Fruit fly (Drosophila melanogaster) whole organism, wandering third instar larva: ENCODE data around the gene lectin-37Db.

Experiments
- CG32264 ChIP-seq: fragments of 200-800 bp; sonication (Bioruptor generic); optimal IDR thresholded peaks from 2 replicates; lab custom pipeline; 2016; ENCODE audit warnings: missing biosample characterization, missing genetic modification characterization
- CG9705 ChIP-seq: fragments of 200-800 bp; sonication (Bioruptor generic); optimal IDR thresholded peaks from 2 replicates; lab custom pipeline; 2018; ENCODE audit warnings: missing biosample characterization, mild to moderate bottlenecking, missing genetic modification characterization
- CrebA ChIP-seq: fragments of 200-800 bp; sonication (Bioruptor generic); optimal IDR thresholded peaks from 2 replicates; lab custom pipeline; 2016; ENCODE audit warnings: missing biosample characterization, mild to moderate bottlenecking, missing genetic modification characterization, borderline replicate concordance
- Dfd ChIP-seq: fragments of >200 bp; optimal IDR thresholded peaks from 2 replicates; lab custom pipeline; 2017; ENCODE audit warnings: missing biosample characterization, missing genetic modification characterization
- Dif ChIP-seq: fragments of 200-275, 200-300 bp; sonication (Bioruptor generic); optimal IDR thresholded peaks from 2 replicates; lab custom pipeline; 2018; ENCODE audit warnings: missing biosample characterization, missing genetic modification characterization; ENCODE audit not compliant: partially characterized antibody
- GATAd ChIP-seq: sonication (Bioruptor generic); optimal IDR thresholded peaks from 2 replicates; lab custom pipeline; 2016; ENCODE audit warnings: missing biosample characterization, missing genetic modification characterization
- HLH106 ChIP-seq: fragments of 200-800 bp; optimal IDR thresholded peaks from 3 replicates; lab custom pipeline; 2019; ENCODE audit warnings: missing biosample characterization, mild to moderate bottlenecking, missing genetic modification characterization, moderate library complexity
- Hnf4 ChIP-seq: fragments of 200-800 bp; sonication (Bioruptor generic); optimal IDR thresholded peaks from 2 replicates; lab custom pipeline; 2016; ENCODE audit warnings: missing biosample characterization, mild to moderate bottlenecking, missing genetic modification characterization
- Hr83 ChIP-seq: fragments of 200-300 bp; sonication (Bioruptor generic); optimal IDR thresholded peaks from 2 replicates; lab custom pipeline; 2016; ENCODE audit warnings: missing biosample characterization, mild to moderate bottlenecking, missing genetic modification characterization, moderate library complexity; ENCODE audit not compliant: poor library complexity, severe bottlenecking
- Jra ChIP-seq: sonication (Bioruptor generic); optimal IDR thresholded peaks from 2 replicates; lab custom pipeline; 2016; ENCODE audit warnings: missing biosample characterization, missing genetic modification characterization
- Mio ChIP-seq: sonication (Bioruptor generic); optimal IDR thresholded peaks from 2 replicates; lab custom pipeline; 2016; ENCODE audit warnings: missing biosample characterization, missing genetic modification characterization
- Myc ChIP-seq: fragments of >200 bp; optimal IDR thresholded peaks from 2 replicates; lab custom pipeline; 2017
- N ChIP-seq: fragments of >200 bp; optimal IDR thresholded peaks from 2 replicates; lab custom pipeline; 2018; ENCODE audit warnings: missing biosample characterization, missing external identifiers, missing genetic modification characterization
- OdsH ChIP-seq: fragments of 200-800 bp; sonication (Bioruptor generic); optimal IDR thresholded peaks from 2 replicates; lab custom pipeline; 2016; ENCODE audit warnings: missing biosample characterization, mild to moderate bottlenecking, missing genetic modification characterization
- Rel ChIP-seq, 2 experiments: fragments of 200-800 bp; sonication (Bioruptor generic) in 1 of 2; optimal IDR thresholded peaks; 2 replicates in 1 of 2; 3 replicates in 1 of 2; lab custom pipeline; 2016 to 2019; ENCODE audit warnings: mild to moderate bottlenecking in 2 of 2, missing biosample characterization in 2 of 2, missing genetic modification characterization in 2 of 2, moderate library complexity in 1 of 2
- Sp1 ChIP-seq: fragments of 200-800 bp; sonication (Bioruptor generic); optimal IDR thresholded peaks from 3 replicates; lab custom pipeline; 2019; ENCODE audit warnings: missing biosample characterization, mild to moderate bottlenecking, missing genetic modification characterization, moderate library complexity
- Vsx2 ChIP-seq: fragments of 200-300, 225-300 bp; sonication (Bioruptor generic); optimal IDR thresholded peaks from 2 replicates; lab custom pipeline; 2018; ENCODE audit warnings: missing biosample characterization, missing genetic modification characterization; ENCODE audit not compliant: partially characterized antibody
- br ChIP-seq: fragments of 200-800 bp; sonication (Bioruptor generic); optimal IDR thresholded peaks from 2 replicates; lab custom pipeline; 2016; ENCODE audit warnings: missing biosample characterization, missing genetic modification characterization
- brk ChIP-seq: fragments of 200-800 bp; sonication (Bioruptor generic); optimal IDR thresholded peaks from 2 replicates; lab custom pipeline; 2016; ENCODE audit warnings: missing biosample characterization, mild to moderate bottlenecking, missing genetic modification characterization
- dl ChIP-seq, 2 experiments: fragments of 175-275, 200-275 bp in 1 of 2; fragments of 200-275 bp in 1 of 2; sonication (Bioruptor generic); optimal IDR thresholded peaks; lab custom pipeline; 2018; ENCODE audit warnings: mild to moderate bottlenecking in 2 of 2, missing biosample characterization in 2 of 2, missing genetic modification characterization in 2 of 2, moderate library complexity in 2 of 2; ENCODE audit not compliant: partially characterized antibody in 2 of 2, insufficient read depth in 1 of 2
- dmrt93B ChIP-seq: fragments of 200-800 bp; sonication (Bioruptor generic); optimal IDR thresholded peaks from 2 replicates; lab custom pipeline; 2018; ENCODE audit warnings: missing biosample characterization, mild to moderate bottlenecking, missing genetic modification characterization
- ey ChIP-seq: fragments of 200-800 bp; sonication (Bioruptor generic); optimal IDR thresholded peaks from 2 replicates; lab custom pipeline; 2016; ENCODE audit warnings: missing biosample characterization, missing genetic modification characterization
- foxo ChIP-seq, 2 experiments: fragments of 200-800 bp; sonication (Bioruptor generic); optimal IDR thresholded peaks; 2 replicates in 1 of 2; 3 replicates in 1 of 2; lab custom pipeline; 2016 to 2017; ENCODE audit warnings: missing biosample characterization in 2 of 2, missing genetic modification characterization in 2 of 2
- fru ChIP-seq: fragments of 200-800 bp; sonication (Bioruptor generic); optimal IDR thresholded peaks from 3 replicates; lab custom pipeline; 2016; ENCODE audit warnings: missing biosample characterization, mild to moderate bottlenecking, missing genetic modification characterization
- h ChIP-seq: fragments of 200-800 bp; sonication (Bioruptor generic); optimal IDR thresholded peaks from 3 replicates; lab custom pipeline; 2016; ENCODE audit warnings: missing biosample characterization, mild to moderate bottlenecking, missing genetic modification characterization
- jim ChIP-seq: fragments of 175-275, 200-325 bp; sonication (Bioruptor generic); optimal IDR thresholded peaks from 2 replicates; lab custom pipeline; 2016; ENCODE audit warnings: missing biosample characterization, mild to moderate bottlenecking, missing genetic modification characterization
- lola ChIP-seq: fragments of >200 bp; optimal IDR thresholded peaks from 2 replicates; lab custom pipeline; 2017; ENCODE audit warnings: missing biosample characterization, missing genetic modification characterization
- pan ChIP-seq: fragments of >200 bp; optimal IDR thresholded peaks from 2 replicates; lab custom pipeline; 2017
- psq ChIP-seq: fragments of 200-800 bp; sonication (Bioruptor generic); optimal IDR thresholded peaks from 3 replicates; lab custom pipeline; 2017; ENCODE audit warnings: missing biosample characterization, mild to moderate bottlenecking, missing genetic modification characterization, moderate library complexity
- rgr ChIP-seq: fragments of 200-800 bp; sonication (Bioruptor generic); optimal IDR thresholded peaks from 3 replicates; lab custom pipeline; 2016; ENCODE audit warnings: missing biosample characterization, mild to moderate bottlenecking, missing genetic modification characterization
- sage ChIP-seq: fragments of 200-800 bp; sonication (Bioruptor generic); optimal IDR thresholded peaks from 2 replicates; lab custom pipeline; 2016; ENCODE audit warnings: missing biosample characterization, mild to moderate bottlenecking, missing genetic modification characterization
- sv ChIP-seq: fragments of 200-800 bp; sonication (Bioruptor generic); optimal IDR thresholded peaks from 3 replicates; lab custom pipeline; 2016; ENCODE audit warnings: missing biosample characterization, missing genetic modification characterization
- tai ChIP-seq: sonication (Bioruptor generic); optimal IDR thresholded peaks from 2 replicates; lab custom pipeline; 2016; ENCODE audit warnings: missing biosample characterization, missing genetic modification characterization
- woc ChIP-seq: sonication (Bioruptor generic); optimal IDR thresholded peaks from 2 replicates; lab custom pipeline; 2016; ENCODE audit warnings: missing biosample characterization, mild to moderate bottlenecking, missing genetic modification characterization

Gene lectin-37Db

dm6 chr2L:19393703-19394210, 25.1 kb upstream of the lectin-37Db start, which contains the start of gene CG31798:
Gene CG31798, plus strand, starts transcription at chr2L:19394160.
- TF ChIP-seq br (GFP tag; lab: Kevin White, UChicago), result no peak
- peak; percentile 89 for TF ChIP-seq Myc (lab: Kevin White, UChicago)
- no peak for TF ChIP-seq N (GFP tag; lab: Kevin White, UChicago)
- no peak for TF ChIP-seq dmrt93B (GFP tag; lab: Kevin White, UChicago)
- TF ChIP-seq foxo (GFP tag; optimal IDR thresholded peaks at IDR 0.05; lab: Kevin White, UChicago), result no peak
- no peak for TF ChIP-seq lola
- no peak for TF ChIP-seq pan (lab: Kevin White, UChicago)
- TF ChIP-seq, all 38 proteins: peak for 1

dm6 chr2L:19397617-19398316, 21.1 kb upstream of the lectin-37Db start:
- TF ChIP-seq Hnf4 (GFP tag; lab: Kevin White, UChicago) (peak; percentile 22), brk (no peak), ey (GFP tag; lab: Kevin White, UChicago) (peak; percentile 56), Rel (GFP tag; optimal IDR thresholded peaks at IDR 0.05; lab: Kevin White, UChicago) (no peak), Rel (tag; optimal IDR thresholded peaks at IDR 0.05; lab: Kevin White, UChicago) (peak; percentile 60), sage (GFP tag; lab: Kevin White, UChicago) (peak; percentile 22), OdsH (GFP tag; lab: Kevin White, UChicago) (peak; percentile 64), psq (peak; percentile 47), lola (no peak), Mio (GFP tag; lab: Kevin White, UChicago) (no peak), GATAd (no peak), Jra (GFP tag; lab: Kevin White, UChicago) (no peak), Hr83 (no peak), Sp1 (GFP tag; lab: Kevin White, UChicago) (peak; percentile 72), fru (GFP tag; lab: Kevin White, UChicago) (peak; percentile 75), foxo (GFP tag; optimal IDR thresholded peaks at IDR 0.05; lab: Kevin White, UChicago) (peak in 1 of 2 experiments; percentile 75), h (GFP tag; lab: Kevin White, UChicago) (peak; percentile 68), sv (GFP tag; lab: Kevin White, UChicago) (no peak), rgr (GFP tag; lab: Kevin White, UChicago) (peak; percentile 64), Vsx2 (no peak), jim (GFP tag; lab: Kevin White, UChicago) (no peak), dl (GFP tag; optimal IDR thresholded peaks at IDR 0.05; lab: Kevin White, UChicago; ENCODE audit: insufficient read depth in 1 of 2, partially characterized antibody in 2 of 2) (peak in 1 of 2 experiments; percentile 33), br (GFP tag; lab: Kevin White, UChicago) (peak; percentile 60), CrebA (GFP tag; lab: Kevin White, UChicago) (no peak), Dif (GFP tag; lab: Kevin White, UChicago) (peak; percentile 75), N (GFP tag; lab: Kevin White, UChicago) (no peak), Dfd (GFP tag; lab: Kevin White, UChicago) (no peak), tai (GFP tag; lab: Kevin White, UChicago) (peak; percentile 53), CG9705 (GFP tag; lab: Kevin White, UChicago) (peak; percentile 33), woc (GFP tag; lab: Kevin White, UChicago) (peak; percentile 61), CG32264 (GFP tag; lab: Kevin White, UChicago) (peak; percentile 43), HLH106 (tag; lab: Kevin White, UChicago) (peak; percentile 78), dmrt93B (GFP tag; lab: Kevin White, UChicago) (peak; percentile 37)
- TF ChIP-seq, all 38 proteins: peak for 20
